Worm (Caenorhabditis elegans): Measurements from ENCODE around the gene Y27F2A.10.
"Not testable (repeated sequence)": the region's sequence is repeated elsewhere in the genome, so short reads cannot be mapped to it uniquely, and the experiment has no call there.

DNA sequence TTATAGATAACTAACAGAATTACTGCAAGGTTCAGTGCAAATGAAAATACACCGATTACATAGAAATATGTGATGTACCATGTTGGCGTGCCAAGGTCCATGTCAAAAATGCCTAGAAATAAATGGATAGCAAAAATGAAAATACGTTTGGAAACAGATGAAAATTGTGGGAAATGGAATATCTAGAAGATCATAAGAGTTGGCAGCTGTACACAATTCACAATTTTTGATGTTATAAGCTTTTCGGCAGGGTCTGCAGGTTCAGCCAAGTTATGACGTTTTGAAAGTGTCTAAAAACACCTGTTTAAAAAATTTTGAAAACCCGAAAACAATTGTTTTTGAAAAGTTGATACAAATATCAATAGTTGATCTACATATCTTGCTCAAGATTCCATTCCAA, 27.5 kb downstream of the Y27F2A.10 start, which contains the start of gene sri-43:
- TF ChIP-seq tbx-2, nhr-11, ceh-28, mdl-1, nhr-12, nhr-76, fos-1, egl-5 (tag; optimal IDR thresholded peaks at IDR 0.05): not testable (repeated sequence)
